Worm (Caenorhabditis elegans): Measurements from ENCODE around the gene F14H8.4.
A peak's percentile ranks its signal among the peaks of the same experiment; 100 is the strongest.

The F14H8.4 gene

ce11 chrV:15002184-15002690, 21.4 kb upstream of the F14H8.4 start, which contains the start of the genes fib-1 and mut-15:
Gene fib-1 (minus strand): TSS chrV:15002223.
Gene mut-15 (plus strand): TSS chrV:15002543.
- peak; percentile 86 for TF ChIP-seq hmg-1.1 (GFP tag; IDR thresholded peaks at IDR 0.05)
- no peak for TF ChIP-seq R02D3.7 (tag; optimal IDR thresholded peaks at IDR 0.05)
- peak; percentile 69 for TF ChIP-seq zfp-2 (tag; optimal IDR thresholded peaks at IDR 0.05)
- 0 out of 2 replicates have a peak, but pooled peaks have one; percentile 19 for TF ChIP-seq php-3 (GFP tag; IDR thresholded peaks at IDR 0.05)
- no peak for TF ChIP-seq F10B5.3 (tag; optimal IDR thresholded peaks at IDR 0.05)
- peak; percentile 78 for TF ChIP-seq mxl-3 (GFP tag; optimal IDR thresholded peaks at IDR 0.05)
- TF ChIP-seq unc-39 (tag; optimal IDR thresholded peaks at IDR 0.05), result no peak
- TF ChIP-seq vab-7 (GFP tag; IDR thresholded peaks at IDR 0.05), result peak; percentile 60; the same call in 1 of the 2 replicates
- TF ChIP-seq dmd-9 (GFP tag; IDR thresholded peaks at IDR 0.05), result peak; percentile 78; the same call in 1 of the 2 replicates
- peak; percentile 67 for TF ChIP-seq tra-1 (GFP tag; IDR thresholded peaks at IDR 0.05)
- TF ChIP-seq mdt-29 (GFP tag; IDR thresholded peaks at IDR 0.05), result 0 out of 2 replicates have a peak, but pooled peaks have one; percentile 33
- peak; percentile 63; the same call in 1 of the 2 replicates for TF ChIP-seq pha-4 (GFP tag; IDR thresholded peaks at IDR 0.05)
- peak; percentile 27 for TF ChIP-seq pha-4 (tag; optimal IDR thresholded peaks at IDR 0.05)
- TF ChIP-seq egl-27 (tag; optimal IDR thresholded peaks at IDR 0.05), result peak; percentile 54
- TF ChIP-seq jun-1 (tag; optimal IDR thresholded peaks at IDR 0.05), result peak; percentile 77
- TF ChIP-seq nhr-11 (tag; optimal IDR thresholded peaks at IDR 0.05), result peak; percentile 91
- TF ChIP-seq ctbp-1 (GFP tag; IDR thresholded peaks at IDR 0.05), result peak; percentile 72
- peak; percentile 76 for TF ChIP-seq lin-15B (tag; optimal IDR thresholded peaks at IDR 0.05)
- TF ChIP-seq daf-19 (GFP tag; conservative IDR thresholded peaks at IDR 0.05), result peak; percentile 58; the same call in 1 of the 2 replicates
- no peak for TF ChIP-seq skn-1 (tag; optimal IDR thresholded peaks at IDR 0.05)
- 0 out of 2 replicates have a peak, but pooled peaks have one; percentile 45 for TF ChIP-seq egl-43 (GFP tag; IDR thresholded peaks at IDR 0.05)
- no peak for TF ChIP-seq D1046.2 (GFP tag; IDR thresholded peaks at IDR 0.05)
- TF ChIP-seq arid-1 (GFP tag; conservative IDR thresholded peaks at IDR 0.05), result 0 out of 2 replicates have a peak, but pooled peaks have one; percentile 55
- TF ChIP-seq ceh-32 (tag; optimal IDR thresholded peaks at IDR 0.05; ENCODE audit: poor library complexity), result no peak
- peak; percentile 44 for TF ChIP-seq nhr-48 (tag; optimal IDR thresholded peaks at IDR 0.05)
- peak; percentile 86 for TF ChIP-seq lin-13 (GFP tag; optimal IDR thresholded peaks at IDR 0.05)
- peak; percentile 71 for TF ChIP-seq ceh-28 (tag; optimal IDR thresholded peaks at IDR 0.05)
- TF ChIP-seq hlh-11 (tag; optimal IDR thresholded peaks at IDR 0.05), result peak; percentile 88
- TF ChIP-seq cey-2 (tag; optimal IDR thresholded peaks at IDR 0.05; ENCODE audit: borderline replicate concordance, insufficient read depth), result no peak
- peak; percentile 99 for TF ChIP-seq lin-38 (GFP tag; IDR thresholded peaks at IDR 0.05)
- no peak for TF ChIP-seq snpc-1.2 (GFP tag; IDR thresholded peaks at IDR 0.05)
- TF ChIP-seq daf-8 (GFP tag; IDR thresholded peaks at IDR 0.05), result no peak
- TF ChIP-seq ceh-20 (GFP tag; IDR thresholded peaks at IDR 0.05), result peak; percentile 86
- TF ChIP-seq sdz-12 (GFP tag; optimal IDR thresholded peaks at IDR 0.05), result no peak
- peak; percentile 94 for TF ChIP-seq unc-130 (GFP tag; optimal IDR thresholded peaks at IDR 0.05)
- peak; percentile 92 for TF ChIP-seq rbr-2 (tag; optimal IDR thresholded peaks at IDR 0.05)
- peak; percentile 80 for TF ChIP-seq dmd-6 (GFP tag; IDR thresholded peaks at IDR 0.05)
- peak; percentile 67 for TF ChIP-seq F37D6.2 (tag; optimal IDR thresholded peaks at IDR 0.05)
- TF ChIP-seq ceh-62 (tag; optimal IDR thresholded peaks at IDR 0.05), result no peak
- no peak for TF ChIP-seq ama-1 (optimal IDR thresholded peaks at IDR 0.05)
- peak; percentile 89; the same call in 1 of the 2 replicates for TF ChIP-seq nhr-42 (GFP tag; IDR thresholded peaks at IDR 0.05)
- peak; percentile 48 for TF ChIP-seq F49E8.2 (tag; optimal IDR thresholded peaks at IDR 0.05; ENCODE audit: borderline replicate concordance)
- TF ChIP-seq zip-2 (tag; optimal IDR thresholded peaks at IDR 0.05), result no peak
- TF ChIP-seq mes-2 (tag; optimal IDR thresholded peaks at IDR 0.05; ENCODE audit: poor library complexity, severe bottlenecking), result peak; percentile 96
- TF ChIP-seq Y48G9A.11 (GFP tag; IDR thresholded peaks at IDR 0.05), result peak; percentile 87
- no peak for TF ChIP-seq zag-1 (tag; optimal IDR thresholded peaks at IDR 0.05)
- peak; percentile 95 for TF ChIP-seq nhr-6 (tag; optimal IDR thresholded peaks at IDR 0.05)
- TF ChIP-seq ceh-44 (GFP tag; IDR thresholded peaks at IDR 0.05), result peak; percentile 75
- TF ChIP-seq hif-1 (tag; optimal IDR thresholded peaks at IDR 0.05), result peak in 1 of 2 experiments; percentile 91
- TF ChIP-seq lim-7 (GFP tag; IDR thresholded peaks at IDR 0.05), result no peak

Measured in whole organism, L4 larva.